Worm (Caenorhabditis elegans): ENCODE results near the gene C29G2.3.
"Not testable (repeated sequence)": the region's sequence is repeated elsewhere in the genome, so short reads cannot be mapped to it uniquely, and the experiment has no call there.

C29G2.3 gene

ce11 chrV:2623765-2624164, 43.1 kb downstream of the C29G2.3 start:
- no peak for TF ChIP-seq T22C8.4 (GFP tag; IDR thresholded peaks at IDR 0.05)
- TF ChIP-seq cog-1 (tag; optimal IDR thresholded peaks at IDR 0.05) = no peak

ce11 chrV:2625360-2625759, 44.7 kb downstream of the C29G2.3 start, which contains the start of gene sknr-1:
TSS of gene sknr-1 (minus strand) at chrV:2625460.
- TF ChIP-seq klf-2 (GFP tag; conservative IDR thresholded peaks at IDR 0.05); flt-1 (GFP tag; IDR thresholded peaks at IDR 0.05); ztf-23 (GFP tag; IDR thresholded peaks at IDR 0.05): not testable (repeated sequence)
